Worm (Caenorhabditis elegans) whole organism, L1 larva: Measurements from ENCODE around the gene srh-105.

Source experiments
- ces-1 ChIP-seq: fragments of 150-350 bp; optimal IDR thresholded peaks from 2 replicates; lab custom pipeline; 2014; ENCODE audit warnings: missing biosample characterization, missing genetic modification reagents, missing genetic modification characterization
- grh-1 ChIP-seq: fragments of 200-800 bp; sonication (Bioruptor generic); IDR thresholded peaks from 2 replicates; pipeline ENCODE4 v1.3.6; 2022; ENCODE audit warnings: missing genetic modification reagents, missing genetic modification characterization, missing compliant biosample characterization
- nhr-77 ChIP-seq: fragments of 150-350 bp; optimal IDR thresholded peaks from 2 replicates; lab custom pipeline; 2014; ENCODE audit warnings: missing biosample characterization, missing genetic modification characterization
- pag-3 ChIP-seq: sonication (generic microtip); optimal IDR thresholded peaks from 2 replicates; lab custom pipeline; 2017; ENCODE audit warnings: missing genetic modification characterization, mild to moderate bottlenecking, missing compliant biosample characterization, antibody characterized with exemption, borderline replicate concordance; ENCODE audit not compliant: insufficient read depth
- unc-130 ChIP-seq: fragments of 150-350 bp; optimal IDR thresholded peaks from 2 replicates; lab custom pipeline; 2017; ENCODE audit warnings: missing biosample characterization, missing genetic modification characterization, inconsistent platforms
- unc-62 ChIP-seq: fragments of 150-350 bp; optimal IDR thresholded peaks from 2 replicates; lab custom pipeline; 2014; ENCODE audit warnings: missing biosample characterization, missing genetic modification reagents, missing genetic modification characterization

ce11 chrII:546405-546804 lies 37.3 kb upstream of the srh-105 start, which contains the start of gene mlt-10:
- no peak for TF ChIP-seq unc-62 (GFP tag; lab: Kevin White, UChicago)
- no peak for TF ChIP-seq pag-3
- TF ChIP-seq grh-1 (GFP tag; lab: Robert Waterston, UW), result no peak
- TF ChIP-seq nhr-77 (tag; lab: Kevin White, UChicago), result no peak
- TF ChIP-seq ces-1, result no peak
- no peak for TF ChIP-seq unc-130 (tag; lab: Kevin White, UChicago)
